Fruit fly (Drosophila melanogaster): ENCODE results near the gene CG43139.

DNA sequence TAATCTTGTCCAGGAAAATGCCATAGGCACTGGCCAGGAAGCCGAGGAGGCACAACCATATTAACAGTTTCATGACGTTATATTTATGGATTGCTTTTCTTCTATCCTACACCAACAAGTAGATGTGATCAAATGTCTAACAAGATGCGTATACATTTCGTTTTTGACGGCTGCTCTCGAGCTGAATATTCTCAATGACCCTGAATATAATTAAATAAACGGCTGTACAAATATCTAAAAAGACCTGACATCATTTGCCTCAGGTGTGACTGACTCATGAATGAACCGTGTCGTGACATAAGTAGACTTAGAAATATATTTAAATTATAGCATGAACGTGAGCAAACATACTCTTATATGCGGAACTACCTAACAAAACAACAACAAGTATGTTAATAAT lies 1.0 kb upstream of the CG43139 start, which contains the start of gene CG5402:
- TF ChIP-seq gl (tag; optimal IDR thresholded peaks at IDR 0.05) (no peak), CG10348 (GFP tag; IDR thresholded peaks at IDR 0.05) (no peak), rn (GFP tag; IDR thresholded peaks at IDR 0.05) (no peak), fd96Ca (GFP tag; IDR thresholded peaks at IDR 0.05) (no peak), Snoo (tag; optimal IDR thresholded peaks at IDR 0.05) (no peak), CG4496 (GFP tag; IDR thresholded peaks at IDR 0.05) (no peak), EcR (GFP tag; optimal IDR thresholded peaks at IDR 0.05) (no peak), CG9948 (tag; optimal IDR thresholded peaks at IDR 0.05) (no peak), CG14655 (GFP tag; optimal IDR thresholded peaks at IDR 0.05) (no peak), CG12605 (GFP tag; IDR thresholded peaks at IDR 0.05) (no peak)
